Worm (Caenorhabditis elegans): ENCODE measurements around the gene fbxa-42.

The fbxa-42 gene

DNA sequence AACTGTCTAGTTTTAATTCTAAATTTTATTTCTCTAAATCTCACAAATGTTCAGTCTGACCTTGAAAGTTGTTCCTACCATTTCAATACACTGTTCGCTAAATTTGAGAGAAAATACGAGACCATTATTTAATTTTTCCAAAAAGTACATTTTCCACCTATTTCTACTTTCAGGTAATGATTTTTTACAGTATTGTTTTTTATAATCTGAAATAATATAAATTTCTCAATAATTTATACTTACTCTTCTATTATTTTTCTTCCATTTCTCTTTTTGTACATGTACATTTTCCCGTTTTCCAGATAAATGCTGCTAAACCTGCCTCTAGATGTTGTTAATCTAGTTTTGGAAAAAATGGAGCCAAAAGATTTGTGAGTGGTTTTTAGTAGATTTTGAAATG, 33.8 kb downstream of the fbxa-42 start, which contains the start of gene fbxa-62:
fbxa-62 (plus strand) TSS at position 301 of the 400 bp plus-strand sequence.
- no peak for TF ChIP-seq ztf-29 (GFP tag; IDR thresholded peaks at IDR 0.05)
- no peak for TF ChIP-seq tab-1 (GFP tag; IDR thresholded peaks at IDR 0.05)
- no peak for TF ChIP-seq ref-1 (GFP tag; conservative IDR thresholded peaks at IDR 0.05)
- TF ChIP-seq flt-1 (GFP tag; IDR thresholded peaks at IDR 0.05): no peak
- no peak for TF ChIP-seq cog-1 (tag; optimal IDR thresholded peaks at IDR 0.05)
- TF ChIP-seq T22C8.4 (GFP tag; IDR thresholded peaks at IDR 0.05): no peak
- TF ChIP-seq med-1 (GFP tag; optimal IDR thresholded peaks at IDR 0.05; ENCODE audit: insufficient read depth): no peak
- no peak for TF ChIP-seq ztf-23 (GFP tag; IDR thresholded peaks at IDR 0.05)
- no peak for TF ChIP-seq klf-2 (GFP tag; conservative IDR thresholded peaks at IDR 0.05)

DNA sequence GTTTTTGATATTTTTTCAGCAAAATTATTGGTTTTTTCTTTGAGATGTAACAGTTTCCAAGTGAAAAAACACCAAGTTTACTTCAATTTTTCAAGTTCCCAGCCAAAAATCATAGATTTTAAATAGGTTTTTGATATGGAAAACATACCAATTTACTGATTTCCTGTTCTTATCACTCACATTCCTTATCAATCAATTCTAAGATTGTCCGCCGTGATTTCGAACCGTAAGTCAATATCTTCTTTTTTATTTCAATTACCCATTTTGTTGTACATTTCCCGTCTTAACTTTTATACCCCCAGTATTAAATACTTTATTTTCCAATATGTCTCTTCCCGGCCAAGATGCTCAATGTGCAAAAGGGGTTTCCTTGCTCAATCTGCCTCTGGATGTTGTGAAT, 36.8 kb downstream of the fbxa-42 start, which contains the start of gene fbxa-38:
fbxa-38 (plus strand) TSS at position 195 of the 400 bp plus-strand sequence.
- no peak for TF ChIP-seq tab-1 (GFP tag; IDR thresholded peaks at IDR 0.05)
- TF ChIP-seq flt-1 (GFP tag; IDR thresholded peaks at IDR 0.05): no peak
- no peak for TF ChIP-seq cog-1 (tag; optimal IDR thresholded peaks at IDR 0.05)
- TF ChIP-seq ref-1 (GFP tag; conservative IDR thresholded peaks at IDR 0.05): no peak
- no peak for TF ChIP-seq T22C8.4 (GFP tag; IDR thresholded peaks at IDR 0.05)

DNA sequence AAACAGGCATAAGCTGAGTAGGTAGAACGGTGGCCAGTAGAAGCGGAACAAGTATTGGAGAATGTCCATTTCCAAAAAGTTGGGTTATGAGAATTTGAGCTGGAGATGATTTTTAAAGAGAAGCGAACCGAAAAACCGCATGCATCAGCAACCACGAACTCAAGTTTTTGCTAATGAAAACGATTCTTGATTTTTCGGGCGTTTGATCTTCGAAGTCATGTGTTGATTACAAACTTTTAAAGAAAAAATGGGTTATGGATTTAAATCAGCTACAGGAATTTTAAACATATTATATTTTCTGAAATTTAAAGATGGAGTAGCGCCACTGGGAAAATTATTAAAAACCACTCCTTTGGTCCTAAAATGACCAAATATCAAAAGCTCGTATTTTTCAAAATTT, 37.3 kb downstream of the fbxa-42 start, which contains the start of gene srd-65:
srd-65 (minus strand) TSS at position 101 of the 400 bp plus-strand sequence.
- TF ChIP-seq ztf-23 (GFP tag; IDR thresholded peaks at IDR 0.05) (no peak), ztf-29 (GFP tag; IDR thresholded peaks at IDR 0.05) (no peak), med-1 (GFP tag; optimal IDR thresholded peaks at IDR 0.05; ENCODE audit: insufficient read depth) (no peak), klf-2 (GFP tag; conservative IDR thresholded peaks at IDR 0.05) (no peak), T22C8.4 (GFP tag; IDR thresholded peaks at IDR 0.05) (no peak), tab-1 (GFP tag; IDR thresholded peaks at IDR 0.05) (no peak), ref-1 (GFP tag; conservative IDR thresholded peaks at IDR 0.05) (no peak), flt-1 (GFP tag; IDR thresholded peaks at IDR 0.05) (no peak)

DNA sequence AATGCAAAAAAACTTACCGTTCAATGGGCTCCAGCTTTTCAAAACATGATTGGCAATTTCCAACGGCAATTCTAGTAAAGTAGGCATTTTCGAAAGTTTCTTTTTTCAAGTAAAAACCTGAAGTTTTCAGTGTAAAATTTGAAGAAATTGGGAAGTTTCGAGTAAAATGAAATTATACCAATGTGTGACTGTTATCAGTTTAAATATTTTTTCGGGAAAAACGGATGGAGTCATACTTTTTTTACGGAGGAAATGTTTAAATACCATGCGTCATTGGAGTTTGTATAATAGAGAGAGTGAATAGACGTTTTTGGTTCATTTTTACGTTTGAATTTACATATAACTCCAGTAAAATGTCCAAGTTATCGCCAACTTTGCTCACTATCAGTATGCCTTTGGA, 41.8 kb downstream of the fbxa-42 start, which contains the start of gene fbxa-12:
fbxa-12 (plus strand) TSS at position 301 of the 400 bp plus-strand sequence.
- no peak for TF ChIP-seq klf-2 (GFP tag; conservative IDR thresholded peaks at IDR 0.05)
- TF ChIP-seq cog-1 (tag; optimal IDR thresholded peaks at IDR 0.05): no peak
- no peak for TF ChIP-seq med-1 (GFP tag; optimal IDR thresholded peaks at IDR 0.05; ENCODE audit: insufficient read depth)
- TF ChIP-seq ztf-23 (GFP tag; IDR thresholded peaks at IDR 0.05): no peak
- no peak for TF ChIP-seq ztf-29 (GFP tag; IDR thresholded peaks at IDR 0.05)
- TF ChIP-seq tab-1 (GFP tag; IDR thresholded peaks at IDR 0.05): no peak
- no peak for TF ChIP-seq flt-1 (GFP tag; IDR thresholded peaks at IDR 0.05)
- no peak for TF ChIP-seq T22C8.4 (GFP tag; IDR thresholded peaks at IDR 0.05)
- TF ChIP-seq ref-1 (GFP tag; conservative IDR thresholded peaks at IDR 0.05): no peak

DNA sequence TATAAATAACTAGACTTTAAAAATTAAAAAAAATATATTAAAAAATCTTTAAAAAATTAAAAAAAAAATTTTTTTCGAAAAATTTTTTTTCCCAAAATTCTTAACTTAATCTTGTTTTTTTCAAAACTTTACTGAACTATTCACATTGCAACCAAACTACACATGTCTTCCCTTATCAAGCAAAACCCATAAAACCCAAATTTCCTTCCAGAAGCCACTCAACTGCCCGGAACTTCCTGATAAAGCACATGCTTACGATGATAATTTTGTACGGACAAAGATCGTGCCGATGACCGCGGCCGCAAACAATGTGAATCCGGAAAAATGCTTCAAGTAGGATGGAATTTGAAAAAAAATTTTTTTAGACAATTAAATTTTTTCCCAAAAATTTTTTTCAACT, 48.9 kb downstream of the fbxa-42 start:
- TF ChIP-seq klf-2 (GFP tag; conservative IDR thresholded peaks at IDR 0.05): no peak
- TF ChIP-seq ref-1 (GFP tag; conservative IDR thresholded peaks at IDR 0.05): no peak
- TF ChIP-seq med-1 (GFP tag; optimal IDR thresholded peaks at IDR 0.05; ENCODE audit: insufficient read depth): no peak
- no peak for TF ChIP-seq cog-1 (tag; optimal IDR thresholded peaks at IDR 0.05)
- no peak for TF ChIP-seq T22C8.4 (GFP tag; IDR thresholded peaks at IDR 0.05)
- TF ChIP-seq ztf-23 (GFP tag; IDR thresholded peaks at IDR 0.05): no peak
- no peak for TF ChIP-seq flt-1 (GFP tag; IDR thresholded peaks at IDR 0.05)
- TF ChIP-seq tab-1 (GFP tag; IDR thresholded peaks at IDR 0.05): no peak

ce11 chrIII:2211120-2211519, 50.1 kb downstream of the fbxa-42 start, which contains the start of gene C39B5.14:
Gene C39B5.14, plus strand, starts transcription at chrIII:2211420.
- TF ChIP-seq flt-1 (GFP tag; IDR thresholded peaks at IDR 0.05) (no peak), med-1 (GFP tag; optimal IDR thresholded peaks at IDR 0.05; ENCODE audit: insufficient read depth) (no peak), ref-1 (GFP tag; conservative IDR thresholded peaks at IDR 0.05) (no peak), cog-1 (tag; optimal IDR thresholded peaks at IDR 0.05) (no peak), tab-1 (GFP tag; IDR thresholded peaks at IDR 0.05) (no peak), klf-2 (GFP tag; conservative IDR thresholded peaks at IDR 0.05) (no peak), T22C8.4 (GFP tag; IDR thresholded peaks at IDR 0.05) (no peak), ztf-23 (GFP tag; IDR thresholded peaks at IDR 0.05) (no peak), ztf-29 (GFP tag; IDR thresholded peaks at IDR 0.05) (no peak)

ce11 chrIII:2210601-2211000, 50.7 kb downstream of the fbxa-42 start:
- no peak for TF ChIP-seq med-1 (GFP tag; optimal IDR thresholded peaks at IDR 0.05; ENCODE audit: insufficient read depth)
- TF ChIP-seq tab-1 (GFP tag; IDR thresholded peaks at IDR 0.05): no peak
- no peak for TF ChIP-seq flt-1 (GFP tag; IDR thresholded peaks at IDR 0.05)
- no peak for TF ChIP-seq T22C8.4 (GFP tag; IDR thresholded peaks at IDR 0.05)
- no peak for TF ChIP-seq ztf-29 (GFP tag; IDR thresholded peaks at IDR 0.05)
- no peak for TF ChIP-seq klf-2 (GFP tag; conservative IDR thresholded peaks at IDR 0.05)
- no peak for TF ChIP-seq cog-1 (tag; optimal IDR thresholded peaks at IDR 0.05)
- TF ChIP-seq ztf-23 (GFP tag; IDR thresholded peaks at IDR 0.05): no peak
- TF ChIP-seq ref-1 (GFP tag; conservative IDR thresholded peaks at IDR 0.05): no peak

Measured in whole organism, midembryonic.